Fruit fly (Drosophila melanogaster) whole organism, pupa: ENCODE results near the gene CG4572.

Source experiments
- CG10348 ChIP-seq: fragments of 200-800 bp; sonication (Bioruptor generic); IDR thresholded peaks from 2 replicates; pipeline ENCODE4 v1.3.6; 2022; ENCODE audit warnings: missing biosample characterization, missing genetic modification characterization
- CG13204 ChIP-seq: fragments of 200-800 bp; sonication (Bioruptor generic); optimal IDR thresholded peaks from 2 replicates; lab custom pipeline; 2018; ENCODE audit warnings: missing biosample characterization, mild to moderate bottlenecking, missing genetic modification characterization, moderate library complexity
- CG14655 ChIP-seq: fragments of 200-800 bp; sonication (Bioruptor generic); optimal IDR thresholded peaks from 3 replicates; lab custom pipeline; 2017; ENCODE audit warnings: mild to moderate bottlenecking, missing biosample characterization, missing genetic modification reagents, missing genetic modification characterization
- CG17806 ChIP-seq: fragments of 200-800 bp; sonication (Bioruptor generic); optimal IDR thresholded peaks from 2 replicates; lab custom pipeline; 2018; ENCODE audit warnings: missing biosample characterization, mild to moderate bottlenecking, missing genetic modification characterization, moderate library complexity
- CG32121 ChIP-seq: fragments of 200-800 bp; sonication (Bioruptor generic); IDR thresholded peaks from 2 replicates; pipeline ENCODE4 v1.3.6; 2022; ENCODE audit warnings: missing biosample characterization, missing genetic modification characterization
- CG8301 ChIP-seq: fragments of 200-800 bp; sonication (Bioruptor generic); optimal IDR thresholded peaks from 2 replicates; lab custom pipeline; 2018; ENCODE audit warnings: missing biosample characterization, mild to moderate bottlenecking, missing genetic modification characterization
- CG9948 ChIP-seq: fragments of 200-800 bp; sonication (Bioruptor generic); optimal IDR thresholded peaks from 2 replicates; lab custom pipeline; 2018; ENCODE audit warnings: missing biosample characterization, mild to moderate bottlenecking, missing genetic modification characterization, moderate library complexity
- D1 ChIP-seq: fragments of 200-800 bp; sonication (Bioruptor generic); optimal IDR thresholded peaks from 2 replicates; lab custom pipeline; 2018; ENCODE audit warnings: missing biosample characterization, mild to moderate bottlenecking, missing genetic modification characterization, moderate library complexity
- EcR ChIP-seq: fragments of 200-800 bp; sonication (Bioruptor generic); optimal IDR thresholded peaks from 3 replicates; lab custom pipeline; 2019; ENCODE audit warnings: missing biosample characterization, missing genetic modification characterization, mild to moderate bottlenecking, moderate library complexity, missing genetic modification reagents
- Ets98B ChIP-seq: fragments of 200-800 bp; sonication (Bioruptor generic); IDR thresholded peaks from 2 replicates; pipeline ENCODE4 v1.3.6; 2022; ENCODE audit warnings: missing biosample characterization, missing genetic modification characterization
- Pif1A ChIP-seq: fragments of 200-800 bp; sonication (Bioruptor generic); optimal IDR thresholded peaks from 3 replicates; lab custom pipeline; 2016; ENCODE audit warnings: missing biosample characterization, missing genetic modification characterization
- Snoo ChIP-seq: fragments of 200-800 bp; sonication (Bioruptor generic); optimal IDR thresholded peaks from 3 replicates; lab custom pipeline; 2017; ENCODE audit warnings: missing biosample characterization, mild to moderate bottlenecking, missing genetic modification characterization, inconsistent platforms
- rn ChIP-seq: fragments of 200-800 bp; sonication (Bioruptor generic); IDR thresholded peaks from 2 replicates; pipeline ENCODE4 v1.3.6; 2022; ENCODE audit warnings: missing biosample characterization, missing genetic modification characterization

DNA sequence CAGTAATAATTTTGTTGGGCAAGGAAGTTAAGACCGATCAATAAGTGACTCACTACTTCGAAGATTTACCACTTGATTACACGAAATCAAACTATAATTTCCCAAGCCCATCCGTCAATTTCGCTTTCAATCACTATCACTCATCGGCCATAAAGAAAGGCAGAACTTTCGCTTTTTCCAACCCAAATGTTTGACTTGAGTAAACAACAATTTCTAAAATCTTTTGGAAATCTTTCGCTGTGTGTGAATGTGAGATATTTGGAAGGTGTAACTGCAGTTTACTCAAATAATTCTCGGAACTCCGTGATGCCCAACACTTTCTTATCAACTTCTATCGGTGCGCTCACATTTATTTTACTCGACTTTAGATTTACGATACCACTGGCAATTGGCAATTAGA, 42.1 kb downstream of the CG4572 start:
- no peak for TF ChIP-seq CG10348 (GFP tag; lab: Robert Waterston, UW)
- no peak for TF ChIP-seq CG32121
- TF ChIP-seq EcR (GFP tag; lab: Kevin White, UChicago) = no peak
- TF ChIP-seq Pif1A (GFP tag; lab: Kevin White, UChicago) = no peak
- TF ChIP-seq D1 (tag; lab: Kevin White, UChicago) = no peak
- TF ChIP-seq CG13204 (GFP tag; lab: Kevin White, UChicago) = no peak
- TF ChIP-seq CG17806 (tag; lab: Kevin White, UChicago) = no peak
- TF ChIP-seq Ets98B = no peak
- TF ChIP-seq CG9948 = no peak
- TF ChIP-seq CG8301 (tag; lab: Kevin White, UChicago) = no peak
- TF ChIP-seq CG14655 (GFP tag; lab: Kevin White, UChicago) = no peak
- TF ChIP-seq Snoo (tag; lab: Kevin White, UChicago) = no peak
- no peak for TF ChIP-seq rn (GFP tag; lab: Robert Waterston, UW)
